Fruit fly (Drosophila melanogaster) S2 (cell line): ENCODE measurements around the gene Dok.

ENCODE experiments used
- CG8478 ChIP-seq: fragments of >200 bp; optimal IDR thresholded peaks from 2 replicates; lab custom pipeline; 2018
- CTCF ChIP-seq, 2 experiments: fragments of >200 bp; optimal IDR thresholded peaks; 2 replicates each; lab custom pipeline; 2018

DNA sequence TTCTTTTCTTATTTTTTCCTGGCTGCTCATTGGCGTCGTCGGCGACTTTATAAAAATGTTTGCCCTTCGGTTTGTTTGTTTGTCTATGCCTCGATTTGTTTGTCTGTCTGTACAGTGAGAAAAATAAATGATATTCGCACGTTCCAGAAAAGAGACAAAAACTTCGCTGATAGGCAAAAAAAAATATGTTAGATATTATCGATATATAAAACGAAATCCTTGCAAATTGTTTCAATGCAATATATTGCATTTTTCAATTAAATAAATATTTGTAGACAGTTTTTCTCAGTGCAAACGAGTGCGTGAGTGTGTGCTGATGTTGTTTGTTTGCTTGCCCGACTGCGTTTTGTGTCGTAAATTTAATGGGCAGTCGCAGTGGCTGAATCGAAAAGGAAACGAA, 47.0 kb upstream of the Dok start:
- no peak for TF ChIP-seq CG8478 (lab: Kevin White, UChicago)
- TF ChIP-seq CTCF (optimal IDR thresholded peaks at IDR 0.05; lab: Kevin White, UChicago), result no peak
